Fruit fly (Drosophila melanogaster) whole organism, prepupa: ENCODE data around the gene tx.
A peak's percentile ranks its signal among the peaks of the same experiment; 100 is the strongest.

Source experiments
- Blimp-1 ChIP-seq: fragments of 200-800 bp; sonication (Bioruptor generic); optimal IDR thresholded peaks from 3 replicates; lab custom pipeline; 2017; ENCODE audit warnings: missing biosample characterization, missing genetic modification characterization, mild to moderate bottlenecking, moderate library complexity, missing genetic modification reagents
- CG10631 ChIP-seq: fragments of 200-800 bp; sonication (Bioruptor generic); optimal IDR thresholded peaks from 2 replicates; lab custom pipeline; 2016; ENCODE audit warnings: missing biosample characterization, missing genetic modification characterization
- CG11294 ChIP-seq: fragments of 200-800 bp; sonication (Bioruptor generic); IDR thresholded peaks from 2 replicates; pipeline ENCODE4 v1.3.6; 2022; ENCODE audit warnings: missing biosample characterization, missing genetic modification characterization
- CG11762 ChIP-seq: fragments of 200-800 bp; sonication (Bioruptor generic); optimal IDR thresholded peaks from 3 replicates; lab custom pipeline; 2016; ENCODE audit warnings: missing biosample characterization, missing genetic modification characterization; ENCODE audit not compliant: insufficient read depth
- CG11902 ChIP-seq: fragments of 200-800 bp; sonication (Bioruptor generic); optimal IDR thresholded peaks from 3 replicates; lab custom pipeline; 2016; ENCODE audit warnings: missing biosample characterization, missing genetic modification characterization
- CG15336 ChIP-seq: fragments of 200-800 bp; sonication (Bioruptor generic); IDR thresholded peaks from 2 replicates; pipeline ENCODE4 v1.3.6; 2022; ENCODE audit warnings: missing biosample characterization, missing genetic modification characterization
- CG1621 ChIP-seq: fragments of 200-800 bp; sonication (Bioruptor generic); optimal IDR thresholded peaks from 3 replicates; lab custom pipeline; 2018; ENCODE audit warnings: missing biosample characterization, mild to moderate bottlenecking, missing genetic modification characterization
- CG16779 ChIP-seq: fragments of 200-800 bp; sonication (Bioruptor generic); optimal IDR thresholded peaks from 3 replicates; lab custom pipeline; 2017; ENCODE audit warnings: missing biosample characterization, mild to moderate bottlenecking, missing genetic modification characterization
- CG3032 ChIP-seq: fragments of 200-800 bp; optimal IDR thresholded peaks from 2 replicates; lab custom pipeline; 2019; ENCODE audit warnings: missing biosample characterization, mild to moderate bottlenecking, missing genetic modification characterization, moderate library complexity
- CG31627 ChIP-seq: fragments of 200-800 bp; sonication (Bioruptor generic); optimal IDR thresholded peaks from 3 replicates; lab custom pipeline; 2016; ENCODE audit warnings: missing biosample characterization, missing genetic modification characterization
- CG32006 ChIP-seq: fragments of 200-800 bp; sonication (Bioruptor generic); optimal IDR thresholded peaks from 3 replicates; lab custom pipeline; 2017; ENCODE audit warnings: missing biosample characterization, mild to moderate bottlenecking, missing genetic modification characterization
- CG3919 ChIP-seq: fragments of 200-800 bp; sonication (Bioruptor generic); optimal IDR thresholded peaks from 3 replicates; lab custom pipeline; 2016; ENCODE audit warnings: missing biosample characterization, missing genetic modification characterization
- CG4318 ChIP-seq: fragments of 200-800 bp; sonication (Bioruptor generic); optimal IDR thresholded peaks from 3 replicates; lab custom pipeline; 2017; ENCODE audit warnings: missing biosample characterization, mild to moderate bottlenecking, missing genetic modification characterization
- CG6163 ChIP-seq: fragments of 200-800 bp; sonication (Bioruptor generic); IDR thresholded peaks from 3 replicates; pipeline ENCODE4 v1.3.6; 2022; ENCODE audit warnings: missing biosample characterization, missing genetic modification characterization
- CG6854 ChIP-seq: fragments of 200-800 bp; sonication (Bioruptor generic); optimal IDR thresholded peaks from 2 replicates; lab custom pipeline; 2017; ENCODE audit warnings: missing biosample characterization, mild to moderate bottlenecking, missing genetic modification characterization
- CG8119 ChIP-seq: fragments of 200-800 bp; sonication (Bioruptor generic); IDR thresholded peaks from 3 replicates; pipeline ENCODE4 v1.3.6; 2022; ENCODE audit warnings: missing biosample characterization, missing genetic modification characterization
- CG8319 ChIP-seq: fragments of 200-800 bp; sonication (Bioruptor generic); optimal IDR thresholded peaks from 3 replicates; lab custom pipeline; 2016; ENCODE audit warnings: missing biosample characterization, missing genetic modification characterization
- CG8632 ChIP-seq: fragments of 200-800 bp; sonication (Bioruptor generic); optimal IDR thresholded peaks from 3 replicates; lab custom pipeline; 2016; ENCODE audit warnings: missing biosample characterization, missing genetic modification characterization
- CG9139 ChIP-seq: fragments of 200-800 bp; sonication (Bioruptor generic); optimal IDR thresholded peaks from 3 replicates; lab custom pipeline; 2017; ENCODE audit warnings: missing biosample characterization, mild to moderate bottlenecking, missing genetic modification characterization
- Eip75B ChIP-seq: fragments of 200-800 bp; sonication (Bioruptor generic); optimal IDR thresholded peaks from 3 replicates; lab custom pipeline; 2016; ENCODE audit warnings: missing biosample characterization, missing genetic modification characterization
- Eip78C ChIP-seq: fragments of 200-800 bp; sonication (Bioruptor generic); peaks from one replicate; lab custom pipeline; 2016; ENCODE audit warnings: missing biosample characterization, missing genetic modification characterization
- Eip93F ChIP-seq: fragments of 200-800 bp; sonication (Bioruptor generic); optimal IDR thresholded peaks from 2 replicates; lab custom pipeline; 2016; ENCODE audit warnings: missing biosample characterization, mild to moderate bottlenecking, missing genetic modification characterization
- Ets21C ChIP-seq: fragments of 200-800 bp; sonication (Bioruptor generic); optimal IDR thresholded peaks from 3 replicates; lab custom pipeline; 2016; ENCODE audit warnings: missing biosample characterization, missing genetic modification characterization
- Ets96B ChIP-seq: fragments of 200-800 bp; optimal IDR thresholded peaks from 2 replicates; lab custom pipeline; 2019; ENCODE audit warnings: missing biosample characterization, mild to moderate bottlenecking, missing genetic modification characterization, moderate library complexity
- Gug ChIP-seq: fragments of 200-800 bp; sonication (Bioruptor generic); IDR thresholded peaks from 2 replicates; pipeline ENCODE4 v1.3.6; 2022; ENCODE audit warnings: missing biosample characterization, missing genetic modification characterization
- Hr38 ChIP-seq: sonication (Bioruptor generic); optimal IDR thresholded peaks from 2 replicates; lab custom pipeline; 2016; ENCODE audit warnings: missing biosample characterization, missing genetic modification characterization
- Hr39 ChIP-seq: fragments of 200-800 bp; sonication (Bioruptor generic); optimal IDR thresholded peaks from 2 replicates; lab custom pipeline; 2016; ENCODE audit warnings: missing biosample characterization, missing genetic modification characterization
- Hr4 ChIP-seq: fragments of 200-800 bp; sonication (Bioruptor generic); optimal IDR thresholded peaks from 3 replicates; lab custom pipeline; 2016; ENCODE audit warnings: missing biosample characterization, missing genetic modification characterization
- Lpt ChIP-seq: fragments of 200-800 bp; sonication (Bioruptor generic); optimal IDR thresholded peaks from 3 replicates; lab custom pipeline; 2016; ENCODE audit warnings: missing biosample characterization, missing genetic modification characterization
- Met ChIP-seq: fragments of 200-800 bp; sonication (Bioruptor generic); optimal IDR thresholded peaks from 3 replicates; lab custom pipeline; 2016; ENCODE audit warnings: missing biosample characterization, missing genetic modification characterization
- OdsH ChIP-seq: fragments of 200-800 bp; sonication (Bioruptor generic); optimal IDR thresholded peaks from 3 replicates; lab custom pipeline; 2016; ENCODE audit warnings: missing biosample characterization, missing genetic modification characterization
- Smox ChIP-seq: fragments of 200-800 bp; sonication (Bioruptor generic); optimal IDR thresholded peaks from 3 replicates; lab custom pipeline; 2016; ENCODE audit warnings: missing biosample characterization, missing genetic modification characterization
- Sox102F ChIP-seq: fragments of 200-800 bp; sonication (Bioruptor generic); optimal IDR thresholded peaks from 2 replicates; lab custom pipeline; 2016; ENCODE audit warnings: missing biosample characterization, mild to moderate bottlenecking, missing genetic modification characterization
- Sox14 ChIP-seq: fragments of 200-800 bp; sonication (Bioruptor generic); optimal IDR thresholded peaks from 3 replicates; lab custom pipeline; 2016; ENCODE audit warnings: missing biosample characterization, missing genetic modification characterization
- Sox15 ChIP-seq: fragments of 200-800 bp; sonication (Bioruptor generic); optimal IDR thresholded peaks from 3 replicates; lab custom pipeline; 2016; ENCODE audit warnings: missing biosample characterization, missing genetic modification characterization
- achi ChIP-seq: fragments of 200-800 bp; sonication (Bioruptor generic); optimal IDR thresholded peaks from 3 replicates; lab custom pipeline; 2016; ENCODE audit warnings: missing biosample characterization, missing genetic modification characterization
- acj6 ChIP-seq: fragments of 200-800 bp; sonication (Bioruptor generic); optimal IDR thresholded peaks from 3 replicates; lab custom pipeline; 2016; ENCODE audit warnings: missing biosample characterization, missing genetic modification characterization
- cyc ChIP-seq: fragments of 200-800 bp; sonication (Bioruptor generic); optimal IDR thresholded peaks from 3 replicates; lab custom pipeline; 2016; ENCODE audit warnings: missing biosample characterization, missing genetic modification characterization
- dac ChIP-seq: fragments of 200-800 bp; sonication (Bioruptor generic); optimal IDR thresholded peaks from 2 replicates; lab custom pipeline; 2017; ENCODE audit warnings: missing biosample characterization, mild to moderate bottlenecking, missing genetic modification characterization
- eg ChIP-seq: fragments of 200-800 bp; sonication (Bioruptor generic); IDR thresholded peaks from 3 replicates; pipeline ENCODE4 v1.3.6; 2022; ENCODE audit warnings: missing biosample characterization, missing genetic modification characterization
- esn ChIP-seq: fragments of 200-800 bp; sonication (Bioruptor generic); optimal IDR thresholded peaks from 2 replicates; lab custom pipeline; 2016; ENCODE audit warnings: missing biosample characterization, mild to moderate bottlenecking, missing genetic modification characterization, moderate library complexity
- fd59A ChIP-seq: fragments of 200-800 bp; sonication (Bioruptor generic); optimal IDR thresholded peaks from 2 replicates; lab custom pipeline; 2017; ENCODE audit warnings: missing biosample characterization, mild to moderate bottlenecking, missing genetic modification characterization, missing genetic modification reagents
- fd85E ChIP-seq: fragments of 200-800 bp; sonication (Bioruptor generic); optimal IDR thresholded peaks from 3 replicates; lab custom pipeline; 2016; ENCODE audit warnings: missing biosample characterization, missing genetic modification characterization
- fkh ChIP-seq: fragments of 200-800 bp; sonication (Bioruptor generic); optimal IDR thresholded peaks from 3 replicates; lab custom pipeline; 2017; ENCODE audit warnings: missing biosample characterization, mild to moderate bottlenecking, missing genetic modification characterization, moderate library complexity
- lz ChIP-seq: fragments of 200-800 bp; sonication (Bioruptor generic); optimal IDR thresholded peaks from 3 replicates; lab custom pipeline; 2016; ENCODE audit warnings: missing biosample characterization, missing genetic modification characterization
- net ChIP-seq: fragments of 200-800 bp; sonication (Bioruptor generic); optimal IDR thresholded peaks from 3 replicates; lab custom pipeline; 2016; ENCODE audit warnings: missing biosample characterization, missing genetic modification characterization
- pdm3 ChIP-seq: fragments of 200-800 bp; sonication (Bioruptor generic); optimal IDR thresholded peaks from 3 replicates; lab custom pipeline; 2016; ENCODE audit warnings: missing biosample characterization, missing genetic modification characterization
- salr ChIP-seq, 2 experiments: fragments of 200-800 bp; sonication (Bioruptor generic); optimal IDR thresholded peaks; 3 replicates each; lab custom pipeline; 2016 to 2018; ENCODE audit warnings: missing biosample characterization in 2 of 2, missing genetic modification characterization in 2 of 2, mild to moderate bottlenecking in 1 of 2
- spab ChIP-seq: fragments of 200-800 bp; sonication (Bioruptor generic); optimal IDR thresholded peaks from 2 replicates; lab custom pipeline; 2017; ENCODE audit warnings: missing biosample characterization, mild to moderate bottlenecking, missing genetic modification characterization, missing genetic modification reagents
- ss ChIP-seq, 2 experiments: fragments of 200-800 bp; sonication (Bioruptor generic); optimal IDR thresholded peaks; 2 replicates in 1 of 2; 3 replicates in 1 of 2; lab custom pipeline; 2017 to 2018; ENCODE audit warnings: mild to moderate bottlenecking in 2 of 2, missing biosample characterization in 2 of 2, missing genetic modification characterization in 2 of 2, moderate library complexity in 1 of 2
- svp ChIP-seq: fragments of 200-800 bp; sonication (Bioruptor generic); peaks from one replicate; lab custom pipeline; 2016; ENCODE audit warnings: missing biosample characterization, missing genetic modification characterization
- topi ChIP-seq: fragments of 200-800 bp; sonication (Bioruptor generic); optimal IDR thresholded peaks from 3 replicates; lab custom pipeline; 2016; ENCODE audit warnings: missing biosample characterization, missing genetic modification characterization
- vri ChIP-seq: fragments of 200-800 bp; sonication (Bioruptor generic); optimal IDR thresholded peaks from 3 replicates; lab custom pipeline; 2016; ENCODE audit warnings: missing biosample characterization, mild to moderate bottlenecking, missing genetic modification characterization

The tx gene

dm6 chr3R:26436540-26436939, 4.0 kb upstream of the tx start:
- peak; percentile 81 for TF ChIP-seq Eip78C (GFP tag; lab: Kevin White, UChicago)
- TF ChIP-seq CG11902 (GFP tag; lab: Kevin White, UChicago), result peak; percentile 22
- peak; percentile 68 for TF ChIP-seq Hr39
- peak; percentile 25 for TF ChIP-seq CG1621 (tag; lab: Kevin White, UChicago)
- TF ChIP-seq CG9139 (GFP tag; lab: Kevin White, UChicago), result no peak
- TF ChIP-seq CG10631 (GFP tag; lab: Kevin White, UChicago), result peak; percentile 4
- TF ChIP-seq ss (GFP tag; optimal IDR thresholded peaks at IDR 0.05; lab: Kevin White, UChicago), result no peak
- peak; percentile 46 for TF ChIP-seq Sox14
- TF ChIP-seq Ets96B (tag; lab: Kevin White, UChicago), result peak; percentile 31
- TF ChIP-seq Lpt (GFP tag; lab: Kevin White, UChicago), result peak; percentile 57
- TF ChIP-seq Blimp-1 (GFP tag; lab: Kevin White, UChicago), result no peak
- no peak for TF ChIP-seq fd85E (GFP tag; lab: Kevin White, UChicago)
- peak; percentile 52 for TF ChIP-seq lz (GFP tag; lab: Kevin White, UChicago)
- no peak for TF ChIP-seq Sox15
- peak; percentile 4 for TF ChIP-seq spab (GFP tag; lab: Kevin White, UChicago)
- TF ChIP-seq CG3919 (GFP tag; lab: Kevin White, UChicago), result peak; percentile 46
- TF ChIP-seq OdsH (GFP tag; lab: Kevin White, UChicago), result peak; percentile 57
- peak; percentile 63 for TF ChIP-seq pdm3 (GFP tag; lab: Kevin White, UChicago)
- TF ChIP-seq CG6163, result peak; percentile 65; the same call in 2 of the 3 replicates
- TF ChIP-seq net, result peak; percentile 46
- peak; percentile 14 for TF ChIP-seq CG11762 (GFP tag; lab: Kevin White, UChicago)
- peak; percentile 63; the same call in 2 of the 3 replicates for TF ChIP-seq CG8119 (GFP tag; lab: Robert Waterston, UW)
- TF ChIP-seq Eip75B, result peak; percentile 36
- TF ChIP-seq achi, result peak; percentile 54
- TF ChIP-seq CG3032, result peak; percentile 1
- TF ChIP-seq fkh (GFP tag; lab: Kevin White, UChicago), result no peak
- peak; percentile 33 for TF ChIP-seq acj6 (GFP tag; lab: Kevin White, UChicago)
- TF ChIP-seq CG4318 (GFP tag; lab: Kevin White, UChicago), result peak; percentile 23
- TF ChIP-seq Gug, result peak; percentile 59
- no peak for TF ChIP-seq Hr38 (GFP tag; lab: Kevin White, UChicago)
- TF ChIP-seq fd59A (GFP tag; lab: Kevin White, UChicago), result no peak
- TF ChIP-seq Smox (GFP tag; lab: Kevin White, UChicago), result peak; percentile 44
- TF ChIP-seq salr (GFP tag; optimal IDR thresholded peaks at IDR 0.05; lab: Kevin White, UChicago), result peak in 1 of 2 experiments; percentile 29
- peak; percentile 86 for TF ChIP-seq svp (GFP tag; lab: Kevin White, UChicago)
- no peak for TF ChIP-seq Eip93F (GFP tag; lab: Kevin White, UChicago)
- peak; percentile 58 for TF ChIP-seq Met (GFP tag; lab: Kevin White, UChicago)
- no peak for TF ChIP-seq CG8632 (GFP tag; lab: Kevin White, UChicago)
- peak; percentile 42 for TF ChIP-seq Sox102F
- no peak for TF ChIP-seq CG11294 (GFP tag; lab: Robert Waterston, UW)
- peak; percentile 53 for TF ChIP-seq CG15336 (GFP tag; lab: Robert Waterston, UW)
- TF ChIP-seq Ets21C (GFP tag; lab: Kevin White, UChicago), result peak; percentile 46
- no peak for TF ChIP-seq CG16779 (tag; lab: Kevin White, UChicago)
- peak; percentile 29 for TF ChIP-seq dac
- peak; percentile 82 for TF ChIP-seq eg
- peak; percentile 70 for TF ChIP-seq CG31627
- peak; percentile 12 for TF ChIP-seq CG8319 (GFP tag; lab: Kevin White, UChicago)
- TF ChIP-seq vri, result peak; percentile 3
- TF ChIP-seq CG6854 (GFP tag; lab: Kevin White, UChicago), result no peak
- TF ChIP-seq cyc (GFP tag; lab: Kevin White, UChicago), result peak; percentile 65
- peak; percentile 62 for TF ChIP-seq CG32006
- TF ChIP-seq topi (GFP tag; lab: Kevin White, UChicago), result peak; percentile 57
- peak; percentile 77 for TF ChIP-seq Hr4
- peak; percentile 65 for TF ChIP-seq esn (GFP tag; lab: Kevin White, UChicago)
